Worm (Caenorhabditis elegans) whole organism, mixed stage, embryonic: ENCODE data around the gene hecd-1.

Experiments used
- ceh-39 ChIP-seq: fragments of 150-350 bp; optimal IDR thresholded peaks from 2 replicates; lab custom pipeline; 2014; ENCODE audit warnings: missing biosample characterization, missing genetic modification characterization
- elt-3 ChIP-seq: fragments of 150-350 bp; optimal IDR thresholded peaks from 2 replicates; lab custom pipeline; 2014; ENCODE audit warnings: missing biosample characterization, missing genetic modification characterization
- flh-1 ChIP-seq: fragments of 200-800 bp; sonication (Bioruptor generic); optimal IDR thresholded peaks from 2 replicates; lab custom pipeline; 2018; ENCODE audit warnings: mild to moderate bottlenecking, missing genetic modification characterization, moderate library complexity, missing compliant biosample characterization
- lin-13 ChIP-seq: fragments of 150-350 bp; optimal IDR thresholded peaks from 2 replicates; lab custom pipeline; 2014; ENCODE audit warnings: missing biosample characterization, missing genetic modification characterization
- nhr-12 ChIP-seq: fragments of 150-350 bp; optimal IDR thresholded peaks from 2 replicates; lab custom pipeline; 2014; ENCODE audit warnings: missing biosample characterization, missing genetic modification characterization
- nhr-2 ChIP-seq: fragments of 150-350 bp; optimal IDR thresholded peaks from 2 replicates; lab custom pipeline; 2014; ENCODE audit warnings: missing biosample characterization, missing genetic modification characterization
- nhr-237 ChIP-seq: fragments of 150-350 bp; optimal IDR thresholded peaks from 2 replicates; lab custom pipeline; 2014; ENCODE audit warnings: missing biosample characterization, missing genetic modification characterization
- nhr-76 ChIP-seq: sonication (generic microtip); optimal IDR thresholded peaks from 2 replicates; lab custom pipeline; 2017; ENCODE audit warnings: missing biosample characterization, missing genetic modification characterization
- pha-4 ChIP-seq: fragments of 150-350 bp; optimal IDR thresholded peaks from 2 replicates; lab custom pipeline; 2018; ENCODE audit warnings: missing biosample characterization, missing genetic modification reagents, missing genetic modification characterization
- unc-39 ChIP-seq: fragments of 150-350 bp; optimal IDR thresholded peaks from 2 replicates; lab custom pipeline; 2014; ENCODE audit warnings: missing biosample characterization, missing genetic modification characterization
- unc-62 ChIP-seq: fragments of 150-350 bp; optimal IDR thresholded peaks from 2 replicates; lab custom pipeline; 2014; ENCODE audit warnings: missing biosample characterization, missing genetic modification reagents, missing genetic modification characterization

DNA sequence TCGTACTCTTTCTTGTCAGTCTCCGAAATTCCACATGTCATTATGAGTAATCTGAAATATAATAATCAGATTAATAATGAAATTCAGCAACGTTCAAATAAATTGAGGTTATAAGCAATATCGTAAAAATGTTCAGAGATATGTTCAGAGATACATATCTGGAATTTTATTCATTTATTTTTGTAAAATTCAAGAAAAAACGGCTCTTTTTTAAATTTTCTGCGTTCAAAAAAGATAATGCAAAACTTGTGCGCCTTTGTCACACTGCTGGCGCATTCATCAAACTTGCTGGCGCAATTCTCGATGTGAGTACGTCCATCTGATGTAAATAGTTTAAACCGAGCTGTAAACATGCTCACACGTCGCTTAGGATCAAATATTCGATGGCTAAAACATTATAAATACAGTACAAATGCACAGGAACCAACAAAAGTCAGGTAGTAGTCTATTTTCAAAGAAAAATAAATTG lies 41.3 kb downstream of the hecd-1 start, which contains the start of the genes rde-8 and ZC477.3:
- TF ChIP-seq unc-62 (GFP tag; lab: Kevin White, UChicago) (no peak), nhr-12 (tag; lab: Kevin White, UChicago) (no peak), pha-4 (tag; lab: Kevin White, UChicago) (peak; percentile 66), elt-3 (tag; lab: Kevin White, UChicago) (no peak), flh-1 (no peak), ceh-39 (tag; lab: Kevin White, UChicago) (no peak), unc-39 (no peak), nhr-2 (tag; lab: Kevin White, UChicago) (no peak), lin-13 (peak; percentile 66), nhr-76 (no peak), nhr-237 (tag; lab: Kevin White, UChicago) (no peak)
